Fruit fly (Drosophila melanogaster): ENCODE results near the gene CG43102.

CG43102 gene

dm6 chr3R:17805092-17805491 is 10.8 kb upstream of the CG43102 start, which contains the start of gene Nnk (continued):
- TF ChIP-seq HmgZ (tag; optimal IDR thresholded peaks at IDR 0.05): peak; percentile 7

dm6 chr3R:17803025-17803424 is 8.7 kb upstream of the CG43102 start, which contains the start of gene CG17806:
TSS of gene CG17806 (minus strand) at chr3R:17803260.
- TF ChIP-seq gem (tag; optimal IDR thresholded peaks at IDR 0.05): peak; percentile 29
- TF ChIP-seq B-H2 (GFP tag; optimal IDR thresholded peaks at IDR 0.05): no peak
- peak; percentile 14 for TF ChIP-seq MESR4 (GFP tag; optimal IDR thresholded peaks at IDR 0.05)
- peak; percentile 7 for TF ChIP-seq CG10147 (GFP tag; optimal IDR thresholded peaks at IDR 0.05)
- no peak for TF ChIP-seq Chrac-16 (GFP tag; optimal IDR thresholded peaks at IDR 0.05)
- no peak for TF ChIP-seq stc (GFP tag; IDR thresholded peaks at IDR 0.05)
- TF ChIP-seq Lhr (GFP tag; optimal IDR thresholded peaks at IDR 0.05): peak; percentile 9
- peak; percentile 48 for TF ChIP-seq E2f2 (GFP tag; IDR thresholded peaks at IDR 0.05)
- TF ChIP-seq repo (GFP tag; optimal IDR thresholded peaks at IDR 0.05): no peak
- peak; percentile 62 for TF ChIP-seq row (GFP tag; IDR thresholded peaks at IDR 0.05)
- peak; percentile 1 for TF ChIP-seq CG15696 (tag; optimal IDR thresholded peaks at IDR 0.05)
- TF ChIP-seq CoRest (tag; optimal IDR thresholded peaks at IDR 0.05): peak; percentile 14
- TF ChIP-seq CG17328 (GFP tag; IDR thresholded peaks at IDR 0.05): no peak
- peak; percentile 9 for TF ChIP-seq trem (tag; optimal IDR thresholded peaks at IDR 0.05)
- peak; percentile 11 for TF ChIP-seq grau (tag; optimal IDR thresholded peaks at IDR 0.05)
- peak; percentile 10 for TF ChIP-seq Meics (GFP tag; optimal IDR thresholded peaks at IDR 0.05)
- TF ChIP-seq CG12219 (GFP tag; optimal IDR thresholded peaks at IDR 0.05): no peak
- peak; percentile 27 for TF ChIP-seq CG13424 (tag; optimal IDR thresholded peaks at IDR 0.05)
- no peak for TF ChIP-seq dmrt99B (tag; optimal IDR thresholded peaks at IDR 0.05)
- peak; percentile 25 for TF ChIP-seq HmgZ (tag; optimal IDR thresholded peaks at IDR 0.05)
- TF ChIP-seq CG10366 (GFP tag; IDR thresholded peaks at IDR 0.05): no peak
- peak; percentile 7 for TF ChIP-seq CG10543 (GFP tag; optimal IDR thresholded peaks at IDR 0.05)
- TF ChIP-seq pzg (GFP tag; optimal IDR thresholded peaks at IDR 0.05): peak; percentile 16
- peak in 1 of 2 experiments; percentile 29 for TF ChIP-seq crp (GFP tag; optimal IDR thresholded peaks at IDR 0.05)
- TF ChIP-seq CG33557 (GFP tag; optimal IDR thresholded peaks at IDR 0.05): peak; percentile 1
- TF ChIP-seq Xrp1 (GFP tag; IDR thresholded peaks at IDR 0.05): peak; percentile 34; the same call in 1 of the 2 replicates
- TF ChIP-seq sug (tag; optimal IDR thresholded peaks at IDR 0.05): peak; percentile 12
- TF ChIP-seq CG10267 (tag; optimal IDR thresholded peaks at IDR 0.05): peak; percentile 2
- TF ChIP-seq CG15479 (GFP tag; optimal IDR thresholded peaks at IDR 0.05): no peak
- peak; percentile 5 for TF ChIP-seq CG13296 (GFP tag; optimal IDR thresholded peaks at IDR 0.05)
- no peak for TF ChIP-seq CG16813 (GFP tag; IDR thresholded peaks at IDR 0.05; ENCODE audit: partially characterized antibody)
- TF ChIP-seq CG14860 (GFP tag; IDR thresholded peaks at IDR 0.05; ENCODE audit: partially characterized antibody): no peak
- peak; percentile 24 for TF ChIP-seq CG15514 (GFP tag; optimal IDR thresholded peaks at IDR 0.05)
- no peak for TF ChIP-seq CG16863 (GFP tag; optimal IDR thresholded peaks at IDR 0.05)
- no peak for TF ChIP-seq sob (GFP tag; IDR thresholded peaks at IDR 0.05)
- no peak for TF ChIP-seq CG6254 (GFP tag; optimal IDR thresholded peaks at IDR 0.05)
- TF ChIP-seq YL-1 (GFP tag; optimal IDR thresholded peaks at IDR 0.05): no peak
- peak; percentile 15 for TF ChIP-seq CG17385 (GFP tag; optimal IDR thresholded peaks at IDR 0.05)
- peak; percentile 64 for TF ChIP-seq MBD-R2 (GFP tag; IDR thresholded peaks at IDR 0.05)
- TF ChIP-seq mirr (GFP tag; optimal IDR thresholded peaks at IDR 0.05): peak; percentile 14
- TF ChIP-seq CG11085 (GFP tag; IDR thresholded peaks at IDR 0.05): no peak
- TF ChIP-seq onecut (GFP tag; IDR thresholded peaks at IDR 0.05): no peak
- TF ChIP-seq Dp (GFP tag; optimal IDR thresholded peaks at IDR 0.05): peak; percentile 43
- TF ChIP-seq ind (GFP tag; optimal IDR thresholded peaks at IDR 0.05): no peak

All from whole organism, embryonic.